Worm (Caenorhabditis elegans): Measurements from ENCODE around the gene dbt-1.
A peak's percentile ranks its signal among the peaks of the same experiment; 100 is the strongest.

Gene dbt-1

ce11 chrII:7968393-7968792, 23.4 kb upstream of the dbt-1 start:
- TF ChIP-seq sox-4 (tag; optimal IDR thresholded peaks at IDR 0.05) (no peak), fkh-8 (tag; optimal IDR thresholded peaks at IDR 0.05) (peak; percentile 9), hlh-4 (tag; optimal IDR thresholded peaks at IDR 0.05) (no peak), alr-1 (tag; optimal IDR thresholded peaks at IDR 0.05; ENCODE audit: borderline replicate concordance) (no peak), elt-3 (tag; optimal IDR thresholded peaks at IDR 0.05) (no peak), aly-2 (tag; optimal IDR thresholded peaks at IDR 0.05) (no peak), efl-3 (GFP tag; optimal IDR thresholded peaks at IDR 0.05) (no peak), lin-14 (GFP tag; optimal IDR thresholded peaks at IDR 0.05) (no peak), egl-13 (tag; optimal IDR thresholded peaks at IDR 0.05) (no peak), nhr-71 (tag; optimal IDR thresholded peaks at IDR 0.05) (peak; percentile 39), nhr-47 (tag; optimal IDR thresholded peaks at IDR 0.05) (peak; percentile 45), fos-1 (tag; optimal IDR thresholded peaks at IDR 0.05) (no peak), dpl-1 (GFP tag; optimal IDR thresholded peaks at IDR 0.05) (no peak), unc-30 (tag; optimal IDR thresholded peaks at IDR 0.05) (no peak), pag-3 (tag; optimal IDR thresholded peaks at IDR 0.05; ENCODE audit: borderline replicate concordance, insufficient read depth) (no peak), ceh-8 (GFP tag; optimal IDR thresholded peaks at IDR 0.05) (no peak), efl-1 (optimal IDR thresholded peaks at IDR 0.05) (no peak), efl-1 (GFP tag; optimal IDR thresholded peaks at IDR 0.05 in 1 of 2) (no peak), C34B4.2 (tag; optimal IDR thresholded peaks at IDR 0.05) (no peak), ces-1 (GFP tag; optimal IDR thresholded peaks at IDR 0.05) (no peak), ceh-63 (GFP tag; optimal IDR thresholded peaks at IDR 0.05) (no peak), F16B12.6 (tag; optimal IDR thresholded peaks at IDR 0.05) (no peak), lir-3 (tag; optimal IDR thresholded peaks at IDR 0.05; ENCODE audit: poor library complexity) (no peak)

- TF ChIP-seq elt-3 (tag; optimal IDR thresholded peaks at IDR 0.05) (no peak), unc-62 (GFP tag; optimal IDR thresholded peaks at IDR 0.05) (no peak), fkh-8 (tag; optimal IDR thresholded peaks at IDR 0.05) (peak; percentile 2), rnt-1 (tag; optimal IDR thresholded peaks at IDR 0.05) (peak; percentile 13), aly-2 (tag; optimal IDR thresholded peaks at IDR 0.05) (no peak), efl-3 (GFP tag; optimal IDR thresholded peaks at IDR 0.05) (no peak), F16B12.6 (tag; optimal IDR thresholded peaks at IDR 0.05) (no peak), nhr-71 (tag; optimal IDR thresholded peaks at IDR 0.05) (peak; percentile 43), nhr-85 (tag) (no peak), nhr-20 (tag; optimal IDR thresholded peaks at IDR 0.05) (no peak), nhr-19 (GFP tag; conservative IDR thresholded peaks at IDR 0.05) (no peak), zag-1 (tag; optimal IDR thresholded peaks at IDR 0.05) (no peak)
Observed at ce11 chrII:7962181-7962580, 17.2 kb upstream of the dbt-1 start.

DNA sequence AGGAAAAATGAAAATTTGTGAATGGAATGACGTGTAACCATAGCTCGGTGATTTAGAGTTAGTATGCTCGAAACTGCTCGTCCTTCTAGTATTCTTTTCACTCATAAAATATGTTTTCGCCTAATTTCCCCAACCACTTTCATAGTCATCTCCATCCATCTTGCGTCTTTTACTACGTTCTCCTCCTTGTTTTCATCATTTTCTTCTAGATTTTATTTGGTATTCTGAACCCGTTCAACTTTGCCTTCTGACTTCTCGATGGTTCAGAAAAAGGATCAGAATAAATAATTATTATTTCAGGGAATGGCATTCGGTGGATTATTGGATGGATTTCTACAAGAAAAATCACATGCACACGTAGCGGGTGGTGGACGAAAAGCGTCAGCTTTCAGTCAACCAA, 13.5 kb upstream of the dbt-1 start, which contains the start of gene C04H4.1:
TSS of gene C04H4.1 (plus strand) at position 301 of the 400 bp plus-strand sequence.
- no peak for TF ChIP-seq unc-86 (tag; optimal IDR thresholded peaks at IDR 0.05)
- TF ChIP-seq unc-98 (GFP tag; IDR thresholded peaks at IDR 0.05): no peak
- no peak for TF ChIP-seq dpl-1 (GFP tag; optimal IDR thresholded peaks at IDR 0.05)
- no peak for TF ChIP-seq C34B4.2 (tag; optimal IDR thresholded peaks at IDR 0.05)
- TF ChIP-seq nhr-237 (tag; optimal IDR thresholded peaks at IDR 0.05): no peak
- no peak for TF ChIP-seq nhr-77 (tag; optimal IDR thresholded peaks at IDR 0.05)
- no peak for TF ChIP-seq mep-1 (tag; optimal IDR thresholded peaks at IDR 0.05)
- no peak for TF ChIP-seq nhr-19 (GFP tag; conservative IDR thresholded peaks at IDR 0.05)
- TF ChIP-seq lin-15B (tag; optimal IDR thresholded peaks at IDR 0.05): no peak
- no peak for TF ChIP-seq nhr-12 (tag; optimal IDR thresholded peaks at IDR 0.05)
- no peak for TF ChIP-seq fos-1 (tag; optimal IDR thresholded peaks at IDR 0.05)
- no peak for TF ChIP-seq lin-35 (GFP tag; optimal IDR thresholded peaks at IDR 0.05)
- no peak for TF ChIP-seq blmp-1 (tag; optimal IDR thresholded peaks at IDR 0.05)
- TF ChIP-seq unc-30 (tag; optimal IDR thresholded peaks at IDR 0.05): no peak
- TF ChIP-seq mdl-1 (tag; optimal IDR thresholded peaks at IDR 0.05): no peak
- no peak for TF ChIP-seq ceh-63 (GFP tag; optimal IDR thresholded peaks at IDR 0.05)
- no peak for TF ChIP-seq aly-2 (tag; optimal IDR thresholded peaks at IDR 0.05)
- TF ChIP-seq snu-23 (GFP tag; optimal IDR thresholded peaks at IDR 0.05): no peak
- TF ChIP-seq ztf-11 (tag; optimal IDR thresholded peaks at IDR 0.05): no peak
